Fruit fly (Drosophila melanogaster) whole organism, adult: ENCODE measurements around the gene CG1463.

Experiments used
- CG7045 ChIP-seq: fragments of 200-800 bp; sonication (Bioruptor generic); optimal IDR thresholded peaks from 2 replicates; lab custom pipeline; 2017; ENCODE audit warnings: missing biosample characterization, mild to moderate bottlenecking, missing genetic modification characterization
- Hr96 ChIP-seq: fragments of 200-800 bp; sonication (Bioruptor generic); optimal IDR thresholded peaks from 2 replicates; lab custom pipeline; 2016; ENCODE audit warnings: missing biosample characterization, missing genetic modification characterization
- cic ChIP-seq: fragments of 200-800 bp; sonication (Bioruptor generic); optimal IDR thresholded peaks from 2 replicates; lab custom pipeline; 2017; ENCODE audit warnings: missing biosample characterization, mild to moderate bottlenecking, missing genetic modification characterization, moderate library complexity
- ovo ChIP-seq: fragments of 200-800 bp; sonication (Bioruptor generic); optimal IDR thresholded peaks from 2 replicates; lab custom pipeline; 2016; ENCODE audit warnings: missing biosample characterization, missing genetic modification characterization
- pad ChIP-seq: fragments of 200-800 bp; sonication (Bioruptor generic); optimal IDR thresholded peaks from 3 replicates; lab custom pipeline; 2017; ENCODE audit warnings: missing biosample characterization, missing genetic modification characterization, mild to moderate bottlenecking, moderate library complexity, missing genetic modification reagents
- tj ChIP-seq: fragments of 200-800 bp; sonication (Bioruptor generic); optimal IDR thresholded peaks from 3 replicates; lab custom pipeline; 2017; ENCODE audit warnings: missing biosample characterization, mild to moderate bottlenecking, missing genetic modification characterization, moderate library complexity
- toe ChIP-seq: fragments of 200-800 bp; sonication (Bioruptor generic); optimal IDR thresholded peaks from 2 replicates; lab custom pipeline; 2016; ENCODE audit warnings: missing biosample characterization, missing genetic modification characterization

dm6 chrX:12660030-12660630, 48.7 kb upstream of the CG1463 start:
- TF ChIP-seq tj (GFP tag; lab: Kevin White, UChicago) (peak; percentile 24), CG7045 (no peak), ovo (peak; percentile 39), Hr96 (no peak), cic (GFP tag; lab: Kevin White, UChicago) (peak; percentile 73), pad (GFP tag; lab: Kevin White, UChicago) (peak; percentile 48), toe (no peak)
